Worm (Caenorhabditis elegans) whole organism, L3 larva: ENCODE results near the gene F54E4.3.

Source experiments
- ZK546.5 ChIP-seq: sonication (generic microtip); optimal IDR thresholded peaks from 2 replicates; lab custom pipeline; 2017; ENCODE audit warnings: missing biosample characterization, missing genetic modification characterization
- aly-2 ChIP-seq: fragments of 150-350 bp; optimal IDR thresholded peaks from 2 replicates; lab custom pipeline; 2014; ENCODE audit warnings: missing biosample characterization, missing genetic modification characterization
- ama-1 ChIP-seq: fragments of 150-350 bp; optimal IDR thresholded peaks from 2 replicates; lab custom pipeline; 2018
- ceh-82 ChIP-seq: fragments of 150-350 bp; optimal IDR thresholded peaks from 2 replicates; lab custom pipeline; 2014; ENCODE audit warnings: missing biosample characterization, missing genetic modification characterization
- elt-2 ChIP-seq: sonication (generic microtip); optimal IDR thresholded peaks from 2 replicates; lab custom pipeline; 2016; ENCODE audit warnings: missing genetic modification reagents, mild to moderate bottlenecking, missing genetic modification characterization, missing compliant biosample characterization
- fkh-10 ChIP-seq: sonication (generic microtip); optimal IDR thresholded peaks from 2 replicates; lab custom pipeline; 2017; ENCODE audit warnings: missing biosample characterization, missing genetic modification reagents, missing genetic modification characterization
- jun-1 ChIP-seq: fragments of 150-350 bp; optimal IDR thresholded peaks from 2 replicates; lab custom pipeline; 2014; ENCODE audit warnings: missing biosample characterization, missing genetic modification reagents, missing genetic modification characterization
- nhr-11 ChIP-seq: fragments of 150-350 bp; optimal IDR thresholded peaks from 2 replicates; lab custom pipeline; 2014; ENCODE audit warnings: missing biosample characterization, missing genetic modification characterization
- nhr-237 ChIP-seq: fragments of 150-350 bp; optimal IDR thresholded peaks from 2 replicates; lab custom pipeline; 2014; ENCODE audit warnings: missing biosample characterization, missing genetic modification characterization
- pha-4 ChIP-seq: fragments of 150-350 bp; optimal IDR thresholded peaks from 2 replicates; lab custom pipeline; 2014; ENCODE audit warnings: missing biosample characterization, missing genetic modification reagents, missing genetic modification characterization
- snpc-4 ChIP-seq: fragments of 150-350 bp; optimal IDR thresholded peaks from 2 replicates; lab custom pipeline; 2014; ENCODE audit warnings: missing biosample characterization, missing genetic modification characterization
- tbx-2 ChIP-seq: sonication (generic microtip); optimal IDR thresholded peaks from 2 replicates; lab custom pipeline; 2016; ENCODE audit warnings: mild to moderate bottlenecking, missing genetic modification characterization, missing compliant biosample characterization
- unc-62 ChIP-seq: fragments of 150-350 bp; sonication (generic microtip); optimal IDR thresholded peaks from 4 replicates; lab custom pipeline; 2014; ENCODE audit warnings: missing biosample characterization, missing genetic modification reagents, missing genetic modification characterization
- ztf-11 ChIP-seq: fragments of 150-350 bp; optimal IDR thresholded peaks from 2 replicates; lab custom pipeline; 2014; ENCODE audit warnings: missing biosample characterization, missing genetic modification characterization

- TF ChIP-seq elt-2 (tag; lab: Kevin White, UChicago) = no peak
- TF ChIP-seq nhr-11 (tag; lab: Kevin White, UChicago) = no peak
- TF ChIP-seq jun-1 (tag; lab: Kevin White, UChicago) = no peak
- TF ChIP-seq aly-2 = no peak
- TF ChIP-seq ztf-11 (tag; lab: Kevin White, UChicago) = no peak
- no peak for TF ChIP-seq ama-1 (lab: Kevin White, UChicago)
- TF ChIP-seq ZK546.5 (tag; lab: Kevin White, UChicago) = no peak
- TF ChIP-seq fkh-10 (GFP tag; lab: Kevin White, UChicago) = no peak
- no peak for TF ChIP-seq nhr-237 (tag; lab: Kevin White, UChicago)
- no peak for TF ChIP-seq tbx-2 (tag; lab: Kevin White, UChicago)
- TF ChIP-seq snpc-4 (tag; lab: Kevin White, UChicago) = no peak
- TF ChIP-seq unc-62 (GFP tag; lab: Kevin White, UChicago) = no peak
- no peak for TF ChIP-seq pha-4 (tag; lab: Kevin White, UChicago)
- no peak for TF ChIP-seq ceh-82 (tag; lab: Kevin White, UChicago)
These were observed 41.4 kb downstream of the F54E4.3 start, which contains the start of gene C44H4.8 for ce11 chrX:14594825-14595224.
